Worm (Caenorhabditis elegans) whole organism, L2 larva: ENCODE data around the gene sre-6.

ENCODE experiments used
- C34F6.9 ChIP-seq: fragments of 150-350 bp; optimal IDR thresholded peaks from 2 replicates; lab custom pipeline; 2014; ENCODE audit warnings: missing biosample characterization, missing genetic modification characterization
- F13H6.1 ChIP-seq: sonication (generic microtip); optimal IDR thresholded peaks from 2 replicates; lab custom pipeline; 2016; ENCODE audit warnings: missing genetic modification characterization, missing compliant biosample characterization
- R02D3.7 ChIP-seq: fragments of 150-350 bp; optimal IDR thresholded peaks from 2 replicates; lab custom pipeline; 2014; ENCODE audit warnings: missing biosample characterization, missing genetic modification characterization
- Y55F3AM.14 ChIP-seq: fragments of 200-800 bp; sonication (Bioruptor generic); optimal IDR thresholded peaks from 2 replicates; lab custom pipeline; 2018; ENCODE audit warnings: mild to moderate bottlenecking, missing genetic modification characterization, missing compliant biosample characterization
- ZK546.5 ChIP-seq: sonication (generic microtip); optimal IDR thresholded peaks from 2 replicates; lab custom pipeline; 2017; ENCODE audit warnings: missing biosample characterization, missing genetic modification characterization
- alr-1 ChIP-seq: fragments of 150-350 bp; optimal IDR thresholded peaks from 2 replicates; lab custom pipeline; 2014; ENCODE audit warnings: missing biosample characterization, missing genetic modification characterization
- aly-2 ChIP-seq: fragments of 150-350 bp; optimal IDR thresholded peaks from 2 replicates; lab custom pipeline; 2014; ENCODE audit warnings: missing biosample characterization, missing genetic modification characterization
- blmp-1 ChIP-seq: sonication (generic microtip); optimal IDR thresholded peaks from 2 replicates; lab custom pipeline; 2017; ENCODE audit warnings: missing genetic modification characterization, mild to moderate bottlenecking, missing compliant biosample characterization, antibody characterized with exemption, moderate library complexity; ENCODE audit not compliant: insufficient read depth
- ceh-16 ChIP-seq: fragments of 150-350 bp; optimal IDR thresholded peaks from 2 replicates; lab custom pipeline; 2014; ENCODE audit warnings: missing biosample characterization, missing genetic modification characterization
- ceh-82 ChIP-seq: fragments of 150-350 bp; optimal IDR thresholded peaks from 2 replicates; lab custom pipeline; 2014; ENCODE audit warnings: missing biosample characterization, missing genetic modification characterization
- crh-2 ChIP-seq: sonication (generic microtip); optimal IDR thresholded peaks from 2 replicates; lab custom pipeline; 2017; ENCODE audit warnings: missing biosample characterization, missing genetic modification characterization
- egl-27 ChIP-seq: sonication (generic microtip); optimal IDR thresholded peaks from 3 replicates; lab custom pipeline; 2017; ENCODE audit warnings: missing biosample characterization, missing genetic modification reagents, missing genetic modification characterization
- elt-3 ChIP-seq: sonication (generic microtip); optimal IDR thresholded peaks from 2 replicates; lab custom pipeline; 2017; ENCODE audit warnings: missing biosample characterization, missing genetic modification characterization
- fos-1 ChIP-seq: fragments of 150-350 bp; optimal IDR thresholded peaks from 2 replicates; lab custom pipeline; 2014; ENCODE audit warnings: missing biosample characterization, missing genetic modification characterization
- gmeb-1 ChIP-seq: fragments of 150-350 bp; optimal IDR thresholded peaks from 2 replicates; lab custom pipeline; 2014; ENCODE audit warnings: missing biosample characterization, missing genetic modification characterization
- lin-13 ChIP-seq: fragments of 150-350 bp; optimal IDR thresholded peaks from 2 replicates; lab custom pipeline; 2014; ENCODE audit warnings: missing biosample characterization, missing genetic modification reagents, missing genetic modification characterization
- lin-39 ChIP-seq: fragments of 150-350 bp; optimal IDR thresholded peaks from 2 replicates; lab custom pipeline; 2014; ENCODE audit warnings: missing biosample characterization, missing genetic modification reagents, missing genetic modification characterization
- lsy-2 ChIP-seq, 2 experiments: fragments of 150-350 bp in 1 of 2; sonication (generic microtip) in 1 of 2; optimal IDR thresholded peaks; 2 replicates each; lab custom pipeline; 2014 to 2017; ENCODE audit warnings: missing biosample characterization in 2 of 2, missing genetic modification characterization in 2 of 2
- mab-5 ChIP-seq: fragments of 150-350 bp; optimal IDR thresholded peaks from 2 replicates; lab custom pipeline; 2014; ENCODE audit warnings: missing biosample characterization, missing genetic modification characterization
- mdl-1 ChIP-seq, 2 experiments: fragments of 150-350 bp in 1 of 2; sonication (generic microtip) in 1 of 2; optimal IDR thresholded peaks; 2 replicates each; lab custom pipeline; 2017; ENCODE audit warnings: missing biosample characterization in 2 of 2, missing genetic modification characterization in 2 of 2
- nhr-10 ChIP-seq: sonication (generic microtip); optimal IDR thresholded peaks from 2 replicates; lab custom pipeline; 2017; ENCODE audit warnings: missing biosample characterization, missing genetic modification characterization
- nhr-11 ChIP-seq: fragments of 150-350 bp; optimal IDR thresholded peaks from 2 replicates; lab custom pipeline; 2014; ENCODE audit warnings: missing biosample characterization, missing genetic modification characterization
- nhr-12 ChIP-seq: fragments of 150-350 bp; optimal IDR thresholded peaks from 2 replicates; lab custom pipeline; 2014; ENCODE audit warnings: missing biosample characterization, missing genetic modification characterization
- nhr-129 ChIP-seq: fragments of 150-350 bp; optimal IDR thresholded peaks from 2 replicates; lab custom pipeline; 2014; ENCODE audit warnings: missing biosample characterization, missing genetic modification characterization
- nhr-21 ChIP-seq: fragments of 150-350 bp; optimal IDR thresholded peaks from 2 replicates; lab custom pipeline; 2014; ENCODE audit warnings: missing biosample characterization, missing genetic modification characterization
- nhr-23 ChIP-seq: fragments of 150-350 bp; optimal IDR thresholded peaks from 2 replicates; lab custom pipeline; 2014; ENCODE audit warnings: missing biosample characterization, missing genetic modification reagents, missing genetic modification characterization
- nhr-237 ChIP-seq: fragments of 150-350 bp; optimal IDR thresholded peaks from 2 replicates; lab custom pipeline; 2014; ENCODE audit warnings: missing biosample characterization, missing genetic modification characterization
- nhr-25 ChIP-seq: fragments of 150-350 bp; sonication (generic microtip); optimal IDR thresholded peaks from 3 replicates; lab custom pipeline; 2014; ENCODE audit warnings: missing biosample characterization, missing genetic modification characterization
- nhr-6 ChIP-seq: fragments of 150-350 bp; optimal IDR thresholded peaks from 2 replicates; lab custom pipeline; 2014; ENCODE audit warnings: missing biosample characterization, missing genetic modification characterization
- peb-1 ChIP-seq: fragments of 150-350 bp; optimal IDR thresholded peaks from 2 replicates; lab custom pipeline; 2014; ENCODE audit warnings: missing biosample characterization, missing genetic modification characterization
- sem-4 ChIP-seq: fragments of 150-350 bp; optimal IDR thresholded peaks from 2 replicates; lab custom pipeline; 2014; ENCODE audit warnings: missing biosample characterization, missing genetic modification reagents, missing genetic modification characterization
- skn-1 ChIP-seq: sonication (generic microtip); optimal IDR thresholded peaks from 2 replicates; lab custom pipeline; 2017; ENCODE audit warnings: missing biosample characterization, missing genetic modification characterization
- sma-3 ChIP-seq: sonication (generic microtip); optimal IDR thresholded peaks from 2 replicates; lab custom pipeline; 2016; ENCODE audit warnings: missing genetic modification reagents, missing genetic modification characterization, missing compliant biosample characterization
- sma-9 ChIP-seq, 2 experiments: fragments of 150-350 bp in 1 of 2; sonication (generic microtip) in 1 of 2; optimal IDR thresholded peaks; 2 replicates each; lab custom pipeline; 2014 to 2016; ENCODE audit warnings: missing genetic modification characterization in 2 of 2, mild to moderate bottlenecking in 1 of 2, missing biosample characterization in 1 of 2, missing compliant biosample characterization in 1 of 2, missing genetic modification reagents in 1 of 2, moderate library complexity in 1 of 2
- snpc-4 ChIP-seq: fragments of 150-350 bp; optimal IDR thresholded peaks from 2 replicates; lab custom pipeline; 2014; ENCODE audit warnings: missing biosample characterization, missing genetic modification characterization
- unc-39 ChIP-seq: fragments of 150-350 bp; optimal IDR thresholded peaks from 2 replicates; lab custom pipeline; 2014; ENCODE audit warnings: missing biosample characterization, missing genetic modification characterization
- zag-1 ChIP-seq: fragments of 150-350 bp; optimal IDR thresholded peaks from 2 replicates; lab custom pipeline; 2014; ENCODE audit warnings: missing biosample characterization, missing genetic modification characterization
- ztf-1 ChIP-seq: fragments of 200-800 bp; sonication (Bioruptor generic); conservative IDR thresholded peaks from 2 replicates; pipeline ENCODE4 v1.3.6; 2022; ENCODE audit warnings: missing genetic modification characterization, missing compliant biosample characterization
- ztf-11 ChIP-seq: sonication (generic microtip); optimal IDR thresholded peaks from 2 replicates; lab custom pipeline; 2017; ENCODE audit warnings: missing biosample characterization, missing genetic modification characterization
- ztf-4 ChIP-seq: fragments of 150-350 bp; optimal IDR thresholded peaks from 2 replicates; lab custom pipeline; 2014; ENCODE audit warnings: missing biosample characterization, missing genetic modification characterization

sre-6 gene

DNA sequence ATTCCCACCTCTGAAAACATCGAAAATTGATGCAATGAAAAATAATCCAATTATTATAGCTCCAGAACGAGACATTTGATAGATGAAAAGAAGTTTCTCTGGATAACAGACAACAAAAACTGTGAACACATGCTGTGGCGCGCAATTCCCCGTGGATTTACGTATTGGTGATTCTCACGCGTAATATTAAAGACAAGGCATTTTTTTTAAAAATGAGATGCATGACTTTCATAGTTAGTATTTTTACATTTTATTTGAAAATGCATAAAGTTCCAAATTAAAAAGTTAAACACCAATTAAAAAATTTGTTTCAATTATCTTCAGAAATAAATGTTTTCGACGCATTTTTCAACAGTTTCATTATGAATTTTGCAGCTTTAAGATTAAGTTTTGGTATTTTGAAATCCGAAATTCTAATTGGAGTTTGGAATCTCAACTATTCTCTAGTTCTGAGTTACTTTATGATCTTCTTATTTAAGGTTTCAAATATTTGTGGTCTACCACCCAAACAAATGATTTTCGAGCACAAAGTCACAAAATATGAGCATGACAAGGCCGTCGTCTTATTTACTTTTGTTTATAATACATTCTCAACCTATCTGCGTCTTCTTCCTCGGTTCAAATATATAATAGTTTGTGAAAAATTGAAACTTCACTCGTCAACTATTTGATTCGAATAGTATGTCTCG, 15.2 kb downstream of the sre-6 start, which contains the start of the genes selt-1.2 and F28H7.2:
selt-1.2 (minus strand) TSS at position 101 of the 689 bp plus-strand sequence.
F28H7.2 (plus strand) TSS at position 639 of the 689 bp plus-strand sequence.
- no peak for TF ChIP-seq alr-1 (tag; lab: Kevin White, UChicago)
- no peak for TF ChIP-seq nhr-11 (tag; lab: Kevin White, UChicago)
- TF ChIP-seq sma-3 (GFP tag; lab: Kevin White, UChicago): no peak
- TF ChIP-seq nhr-25 (tag; lab: Kevin White, UChicago): no peak
- no peak for TF ChIP-seq egl-27 (tag; lab: Kevin White, UChicago)
- no peak for TF ChIP-seq lsy-2 (tag; optimal IDR thresholded peaks at IDR 0.05; lab: Kevin White, UChicago)

ce11 chrV:10745034-10745433, 17.6 kb downstream of the sre-6 start, which contains the start of gene srj-21:
srj-21 (plus strand) TSS chrV:10745334.
- TF ChIP-seq C34F6.9 (tag; lab: Kevin White, UChicago) (no peak), nhr-21 (tag; lab: Kevin White, UChicago) (no peak), mab-5 (tag; lab: Kevin White, UChicago) (no peak), ztf-4 (tag; lab: Kevin White, UChicago) (no peak), snpc-4 (tag; lab: Kevin White, UChicago) (no peak), fos-1 (tag; lab: Kevin White, UChicago) (no peak), sem-4 (tag; lab: Kevin White, UChicago) (no peak), lin-13 (GFP tag; lab: Kevin White, UChicago) (no peak), nhr-11 (tag; lab: Kevin White, UChicago) (no peak), skn-1 (tag; lab: Kevin White, UChicago) (no peak), lsy-2 (tag; optimal IDR thresholded peaks at IDR 0.05; lab: Kevin White, UChicago) (no peak), lin-39 (tag; lab: Kevin White, UChicago) (no peak), F13H6.1 (tag; lab: Kevin White, UChicago) (no peak), aly-2 (tag; lab: Kevin White, UChicago) (no peak)

DNA sequence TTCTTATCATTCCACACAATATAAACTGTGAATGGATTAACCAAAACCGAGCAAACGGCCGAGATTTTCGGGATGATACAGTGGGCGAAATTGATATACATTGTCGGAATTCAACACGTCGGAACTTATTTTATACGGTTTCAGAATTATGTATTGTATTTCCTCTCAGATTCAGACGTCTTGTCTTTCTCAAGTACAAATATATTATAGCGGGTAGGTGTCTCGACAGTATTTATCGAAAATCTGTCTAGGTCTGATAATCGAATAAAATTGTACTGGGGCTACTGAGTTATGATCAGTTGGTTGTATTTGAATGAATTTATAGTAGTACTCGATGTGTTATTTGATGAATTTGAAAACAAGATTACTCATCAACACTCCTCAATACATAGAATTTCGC, 18.9 kb downstream of the sre-6 start, which contains the start of gene srj-22:
srj-22 (minus strand) TSS at position 101 of the 400 bp plus-strand sequence.
- TF ChIP-seq ztf-1 (no peak), lin-13 (GFP tag; lab: Kevin White, UChicago) (no peak), skn-1 (tag; lab: Kevin White, UChicago) (no peak), egl-27 (tag; lab: Kevin White, UChicago) (no peak), C34F6.9 (tag; lab: Kevin White, UChicago) (no peak), F13H6.1 (tag; lab: Kevin White, UChicago) (no peak), ztf-4 (tag; lab: Kevin White, UChicago) (no peak), ztf-11 (tag; lab: Kevin White, UChicago) (no peak), aly-2 (tag; lab: Kevin White, UChicago) (no peak), nhr-6 (tag; lab: Kevin White, UChicago) (no peak), R02D3.7 (tag; lab: Kevin White, UChicago) (no peak), zag-1 (no peak), ceh-16 (tag; lab: Kevin White, UChicago) (no peak), crh-2 (tag; lab: Kevin White, UChicago) (no peak), Y55F3AM.14 (no peak), nhr-10 (tag; lab: Kevin White, UChicago) (no peak), nhr-129 (tag; lab: Kevin White, UChicago) (no peak), sma-9 (GFP tag; optimal IDR thresholded peaks at IDR 0.05; lab: Kevin White, UChicago) (no peak), sma-9 (tag; optimal IDR thresholded peaks at IDR 0.05; lab: Kevin White, UChicago) (no peak), ZK546.5 (tag; lab: Kevin White, UChicago) (no peak)
- TF ChIP-seq, all 48 proteins: peak for 0

ce11 chrV:10741357-10741756, 21.2 kb downstream of the sre-6 start, which contains the start of gene ZC302.3:
ZC302.3 (minus strand) TSS chrV:10741457.
- TF ChIP-seq elt-3 (tag; lab: Kevin White, UChicago): no peak
- TF ChIP-seq aly-2 (tag; lab: Kevin White, UChicago): no peak
- no peak for TF ChIP-seq mab-5 (tag; lab: Kevin White, UChicago)

ce11 chrV:10736756-10737155, 25.8 kb downstream of the sre-6 start, which contains the start of the genes mre-11 and wdr-5.3:
mre-11 (minus strand) TSS chrV:10736868.
wdr-5.3 (plus strand) TSS chrV:10737116.
- TF ChIP-seq nhr-237 (tag; lab: Kevin White, UChicago) (no peak), elt-3 (tag; lab: Kevin White, UChicago) (no peak), ceh-82 (no peak), nhr-12 (tag; lab: Kevin White, UChicago) (no peak), nhr-23 (tag; lab: Kevin White, UChicago) (no peak), peb-1 (no peak), ztf-11 (tag; lab: Kevin White, UChicago) (no peak), gmeb-1 (tag; lab: Kevin White, UChicago) (peak; percentile 80), blmp-1 (tag; lab: Kevin White, UChicago) (no peak), nhr-6 (tag; lab: Kevin White, UChicago) (peak; percentile 40), fos-1 (tag; lab: Kevin White, UChicago) (no peak), crh-2 (tag; lab: Kevin White, UChicago) (peak; percentile 78), unc-39 (tag; lab: Kevin White, UChicago) (no peak), egl-27 (tag; lab: Kevin White, UChicago) (no peak), ceh-16 (tag; lab: Kevin White, UChicago) (no peak), skn-1 (tag; lab: Kevin White, UChicago) (no peak), nhr-21 (tag; lab: Kevin White, UChicago) (no peak), aly-2 (tag; lab: Kevin White, UChicago) (no peak), snpc-4 (tag; lab: Kevin White, UChicago) (peak; percentile 27), ZK546.5 (tag; lab: Kevin White, UChicago) (no peak), nhr-25 (tag; lab: Kevin White, UChicago) (no peak), mdl-1 (tag; optimal IDR thresholded peaks at IDR 0.05; lab: Kevin White, UChicago) (peak in 1 of 2 experiments; percentile 16), nhr-11 (tag; lab: Kevin White, UChicago) (no peak)
